Worm (Caenorhabditis elegans) whole organism, midembryonic: ENCODE data around the gene lgc-41.

Source experiments
- T22C8.4 ChIP-seq: fragments of 200-800 bp; sonication (Bioruptor generic); IDR thresholded peaks from 2 replicates; pipeline ENCODE4 v1.3.6; 2022; ENCODE audit warnings: missing genetic modification characterization, missing compliant biosample characterization
- cog-1 ChIP-seq: sonication (generic microtip); optimal IDR thresholded peaks from 2 replicates; lab custom pipeline; 2016; ENCODE audit warnings: missing genetic modification characterization, missing compliant biosample characterization
- flt-1 ChIP-seq: fragments of 200-800 bp; sonication (Bioruptor generic); IDR thresholded peaks from 2 replicates; pipeline ENCODE4 v1.3.6; 2022; ENCODE audit warnings: missing genetic modification characterization, missing compliant biosample characterization
- klf-2 ChIP-seq: fragments of 200-800 bp; sonication (Bioruptor generic); conservative IDR thresholded peaks from 2 replicates; pipeline ENCODE4 v1.3.6; 2022; ENCODE audit warnings: missing genetic modification reagents, missing genetic modification characterization, missing compliant biosample characterization
- med-1 ChIP-seq: sonication (generic microtip); optimal IDR thresholded peaks from 2 replicates; lab custom pipeline; 2017; ENCODE audit warnings: missing genetic modification characterization, mild to moderate bottlenecking, missing compliant biosample characterization, antibody characterized with exemption, missing genetic modification reagents; ENCODE audit not compliant: insufficient read depth

- TF ChIP-seq flt-1 (GFP tag; lab: Robert Waterston, UW), result no peak
- no peak for TF ChIP-seq T22C8.4
- no peak for TF ChIP-seq cog-1 (tag; lab: Kevin White, UChicago)
- TF ChIP-seq klf-2, result no peak
- TF ChIP-seq med-1 (GFP tag; lab: Kevin White, UChicago), result no peak
Measured at ce11 chrX:10433863-10434262, 20.2 kb upstream of the lgc-41 start.
